Worm (Caenorhabditis elegans) whole organism, L4 larva: ENCODE results near the gene R11.3.
A peak's percentile ranks its signal among the peaks of the same experiment; 100 is the strongest.

Source experiments
- D1046.2 ChIP-seq: fragments of 200-800 bp; sonication (Bioruptor generic); IDR thresholded peaks from 2 replicates; pipeline ENCODE4 v1.3.6; 2022; ENCODE audit warnings: missing genetic modification characterization, missing compliant biosample characterization
- F10B5.3 ChIP-seq: sonication (generic microtip); optimal IDR thresholded peaks from 2 replicates; lab custom pipeline; 2016; ENCODE audit warnings: mild to moderate bottlenecking, missing genetic modification characterization, missing compliant biosample characterization
- F26F4.8 ChIP-seq: fragments of 200-800 bp; sonication (Bioruptor generic); conservative IDR thresholded peaks from 2 replicates; pipeline ENCODE4 v1.3.6; 2022; ENCODE audit warnings: missing genetic modification characterization, missing compliant biosample characterization
- F44E2.7 ChIP-seq: fragments of 200-800 bp; sonication (Bioruptor generic); IDR thresholded peaks from 2 replicates; pipeline ENCODE4 v2.1.2; 2022; ENCODE audit warnings: missing genetic modification characterization, missing compliant biosample characterization
- R02D3.7 ChIP-seq: fragments of 150-350 bp; sonication (generic microtip); optimal IDR thresholded peaks from 3 replicates; lab custom pipeline; 2014; ENCODE audit warnings: missing biosample characterization, missing genetic modification characterization
- T26A8.4 ChIP-seq: fragments of 200-800 bp; sonication (Bioruptor generic); IDR thresholded peaks from 2 replicates; pipeline ENCODE4 v1.3.6; 2022; ENCODE audit warnings: missing genetic modification characterization, missing compliant biosample characterization
- Y48G9A.11 ChIP-seq: fragments of 200-800 bp; sonication (Bioruptor generic); IDR thresholded peaks from 2 replicates; pipeline ENCODE4 v1.3.6; 2022; ENCODE audit warnings: missing genetic modification reagents, missing genetic modification characterization, missing compliant biosample characterization
- Y75B8A.6 ChIP-seq: fragments of 200-800 bp; sonication (Bioruptor generic); IDR thresholded peaks from 2 replicates; pipeline ENCODE4 v1.3.6; 2022; ENCODE audit warnings: missing genetic modification reagents, missing genetic modification characterization, missing compliant biosample characterization
- ZK337.2 ChIP-seq: fragments of 200-800 bp; sonication (Bioruptor generic); IDR thresholded peaks from 2 replicates; pipeline ENCODE4 v1.3.6; 2022; ENCODE audit warnings: missing genetic modification reagents, missing genetic modification characterization, missing compliant biosample characterization
- ceh-20 ChIP-seq: fragments of 200-800 bp; sonication (Bioruptor generic); IDR thresholded peaks from 2 replicates; pipeline ENCODE4 v1.3.6; 2022; ENCODE audit warnings: missing genetic modification reagents, missing genetic modification characterization, missing compliant biosample characterization
- ceh-28 ChIP-seq: fragments of 150-350 bp; optimal IDR thresholded peaks from 2 replicates; lab custom pipeline; 2014; ENCODE audit warnings: missing biosample characterization, missing genetic modification reagents, missing genetic modification characterization
- ceh-62 ChIP-seq: sonication (generic microtip); optimal IDR thresholded peaks from 2 replicates; lab custom pipeline; 2017; ENCODE audit warnings: missing biosample characterization, missing genetic modification characterization
- ces-1 ChIP-seq: fragments of 150-350 bp; sonication (generic microtip); optimal IDR thresholded peaks from 4 replicates; lab custom pipeline; 2014; ENCODE audit warnings: missing biosample characterization, missing genetic modification reagents, missing genetic modification characterization
- daf-12 ChIP-seq: fragments of 150-350 bp; optimal IDR thresholded peaks from 2 replicates; lab custom pipeline; 2014; ENCODE audit warnings: missing biosample characterization, missing genetic modification reagents, missing genetic modification characterization
- daf-16 ChIP-seq, 3 experiments: sonication (generic microtip); optimal IDR thresholded peaks; 2 replicates each; lab custom pipeline; 2016 to 2017; ENCODE audit warnings: missing genetic modification characterization in 3 of 3, missing genetic modification reagents in 3 of 3, mild to moderate bottlenecking in 2 of 3, missing compliant biosample characterization in 2 of 3, missing biosample characterization in 1 of 3, moderate library complexity in 1 of 3
- dmd-8 ChIP-seq: fragments of 200-800 bp; sonication (Bioruptor generic); IDR thresholded peaks from 2 replicates; pipeline ENCODE4 v1.3.6; 2022; ENCODE audit warnings: missing genetic modification characterization, missing compliant biosample characterization
- dpl-1 ChIP-seq: fragments of 150-350 bp; optimal IDR thresholded peaks from 2 replicates; lab custom pipeline; 2014; ENCODE audit warnings: missing biosample characterization, missing genetic modification reagents, missing genetic modification characterization
- egl-27 ChIP-seq: sonication (generic microtip); optimal IDR thresholded peaks from 3 replicates; lab custom pipeline; 2017; ENCODE audit warnings: missing biosample characterization, missing genetic modification reagents, missing genetic modification characterization
- egl-43 ChIP-seq: fragments of 200-800 bp; sonication (Bioruptor generic); IDR thresholded peaks from 2 replicates; pipeline ENCODE4 v1.3.6; 2022; ENCODE audit warnings: missing genetic modification reagents, missing genetic modification characterization, missing compliant biosample characterization
- fkh-10 ChIP-seq: fragments of 150-350 bp; optimal IDR thresholded peaks from 2 replicates; lab custom pipeline; 2014; ENCODE audit warnings: missing biosample characterization, missing genetic modification reagents, missing genetic modification characterization
- hlh-30 ChIP-seq: sonication (generic microtip); optimal IDR thresholded peaks from 2 replicates; lab custom pipeline; 2017; ENCODE audit warnings: antibody characterized with exemption, mild to moderate bottlenecking, missing genetic modification characterization, missing compliant biosample characterization; ENCODE audit not compliant: insufficient read depth
- hmg-1.1 ChIP-seq: fragments of 200-800 bp; sonication (Bioruptor generic); IDR thresholded peaks from 2 replicates; pipeline ENCODE4 v1.3.6; 2022; ENCODE audit warnings: missing genetic modification reagents, missing genetic modification characterization, missing compliant biosample characterization
- jun-1 ChIP-seq: fragments of 150-350 bp; optimal IDR thresholded peaks from 2 replicates; lab custom pipeline; 2014; ENCODE audit warnings: missing biosample characterization, missing genetic modification reagents, missing genetic modification characterization
- lim-7 ChIP-seq: fragments of 200-800 bp; sonication (Bioruptor generic); IDR thresholded peaks from 2 replicates; pipeline ENCODE4 v1.3.6; 2022; ENCODE audit warnings: missing genetic modification characterization, missing compliant biosample characterization
- lin-38 ChIP-seq: fragments of 200-800 bp; sonication (Bioruptor generic); IDR thresholded peaks from 2 replicates; pipeline ENCODE4 v1.3.6; 2022; ENCODE audit warnings: missing genetic modification reagents, missing genetic modification characterization, missing compliant biosample characterization
- lir-3 ChIP-seq: sonication (generic microtip); optimal IDR thresholded peaks from 2 replicates; lab custom pipeline; 2016; ENCODE audit warnings: mild to moderate bottlenecking, missing genetic modification characterization, missing compliant biosample characterization
- madf-9 ChIP-seq: fragments of 200-800 bp; sonication (Bioruptor generic); conservative IDR thresholded peaks from 2 replicates; pipeline ENCODE4 v1.3.6; 2022; ENCODE audit warnings: missing genetic modification reagents, missing genetic modification characterization, missing compliant biosample characterization
- mdl-1 ChIP-seq, 2 experiments: fragments of 150-350 bp in 1 of 2; sonication (generic microtip) in 1 of 2; optimal IDR thresholded peaks; 2 replicates each; lab custom pipeline; 2014 to 2017; ENCODE audit warnings: missing biosample characterization in 2 of 2, missing genetic modification characterization in 2 of 2
- mdt-29 ChIP-seq: fragments of 200-800 bp; sonication (Bioruptor generic); IDR thresholded peaks from 2 replicates; pipeline ENCODE4 v1.3.6; 2022; ENCODE audit warnings: missing genetic modification reagents, missing genetic modification characterization, missing compliant biosample characterization
- mes-2 ChIP-seq: sonication (generic microtip); optimal IDR thresholded peaks from 2 replicates; lab custom pipeline; 2016; ENCODE audit warnings: missing genotype, mild to moderate bottlenecking, missing genetic modification characterization, missing compliant biosample characterization; ENCODE audit not compliant: poor library complexity, severe bottlenecking
- mxl-2 ChIP-seq: fragments of 200-800 bp; sonication (Bioruptor generic); conservative IDR thresholded peaks from 2 replicates; pipeline ENCODE4 v1.3.6; 2022; ENCODE audit warnings: missing genetic modification reagents, missing genetic modification characterization, missing compliant biosample characterization
- nhr-102 ChIP-seq: sonication (generic microtip); optimal IDR thresholded peaks from 2 replicates; lab custom pipeline; 2016; ENCODE audit warnings: mild to moderate bottlenecking, missing genetic modification characterization, moderate library complexity, missing compliant biosample characterization
- nhr-11 ChIP-seq: fragments of 150-350 bp; optimal IDR thresholded peaks from 2 replicates; lab custom pipeline; 2014; ENCODE audit warnings: missing biosample characterization, missing genetic modification characterization
- nhr-237 ChIP-seq: sonication (generic microtip); optimal IDR thresholded peaks from 2 replicates; lab custom pipeline; 2017; ENCODE audit warnings: missing biosample characterization, missing genetic modification characterization
- nhr-42 ChIP-seq: fragments of 200-800 bp; sonication (Bioruptor generic); IDR thresholded peaks from 2 replicates; pipeline ENCODE4 v1.3.6; 2022; ENCODE audit warnings: missing genetic modification characterization, missing compliant biosample characterization
- nhr-48 ChIP-seq: sonication (generic microtip); optimal IDR thresholded peaks from 2 replicates; lab custom pipeline; 2016; ENCODE audit warnings: mild to moderate bottlenecking, missing genetic modification characterization, missing compliant biosample characterization
- nhr-6 ChIP-seq: fragments of 150-350 bp; optimal IDR thresholded peaks from 2 replicates; lab custom pipeline; 2014; ENCODE audit warnings: missing biosample characterization, missing genetic modification characterization
- nhr-76 ChIP-seq: fragments of 150-350 bp; optimal IDR thresholded peaks from 2 replicates; lab custom pipeline; 2014; ENCODE audit warnings: missing biosample characterization, missing genetic modification characterization
- pha-4 ChIP-seq, 2 experiments: fragments of 150-350 bp in 1 of 2; fragments of 200-800 bp in 1 of 2; sonication (Bioruptor generic) in 1 of 2; IDR thresholded peaks in 1 of 2; optimal IDR thresholded peaks in 1 of 2; 2 replicates each; pipeline versions ENCODE4 v1.3.6 to Lab custom; 2014 to 2022; ENCODE audit warnings: missing genetic modification characterization in 2 of 2, missing genetic modification reagents in 2 of 2, missing biosample characterization in 1 of 2, missing compliant biosample characterization in 1 of 2
- php-3 ChIP-seq: fragments of 200-800 bp; sonication (Bioruptor generic); IDR thresholded peaks from 2 replicates; pipeline ENCODE4 v1.3.6; 2022; ENCODE audit warnings: missing genetic modification reagents, missing genetic modification characterization, missing compliant biosample characterization
- pqm-1 ChIP-seq: sonication (generic microtip); optimal IDR thresholded peaks from 2 replicates; lab custom pipeline; 2017; ENCODE audit warnings: missing biosample characterization, missing genetic modification characterization
- rbr-2 ChIP-seq: sonication (generic microtip); optimal IDR thresholded peaks from 2 replicates; lab custom pipeline; 2016; ENCODE audit warnings: missing genotype, missing genetic modification characterization, missing compliant biosample characterization
- set-16 ChIP-seq: fragments of 200-800 bp; sonication (Bioruptor generic); IDR thresholded peaks from 2 replicates; pipeline ENCODE4 v1.3.6; 2022; ENCODE audit warnings: missing genetic modification reagents, missing genetic modification characterization, missing compliant biosample characterization
- skn-1 ChIP-seq: fragments of 150-350 bp; optimal IDR thresholded peaks from 2 replicates; lab custom pipeline; 2014; ENCODE audit warnings: missing biosample characterization, missing genetic modification characterization
- snpc-1.2 ChIP-seq: fragments of 200-800 bp; sonication (Bioruptor generic); IDR thresholded peaks from 2 replicates; pipeline ENCODE4 v1.3.6; 2022; ENCODE audit warnings: missing genetic modification reagents, missing genetic modification characterization, missing compliant biosample characterization
- snpc-4 ChIP-seq: fragments of 150-350 bp; optimal IDR thresholded peaks from 2 replicates; lab custom pipeline; 2014; ENCODE audit warnings: missing biosample characterization, missing genetic modification characterization
- spr-3 ChIP-seq: fragments of 200-800 bp; sonication (Bioruptor generic); optimal IDR thresholded peaks from 2 replicates; lab custom pipeline; 2018; ENCODE audit warnings: mild to moderate bottlenecking, missing genetic modification characterization, missing compliant biosample characterization
- unc-62 ChIP-seq, 3 experiments: fragments of 150-350 bp in 1 of 3; sonication (generic microtip); optimal IDR thresholded peaks in 2 of 3; peaks in 1 of 3; 1 replicate in 1 of 3; 2 replicates in 2 of 3; lab custom pipeline; 2014 to 2017; ENCODE audit warnings: missing biosample characterization in 3 of 3, missing genetic modification characterization in 3 of 3, missing genetic modification reagents in 3 of 3, missing genotype in 1 of 3
- zfp-2 ChIP-seq: sonication (generic microtip); optimal IDR thresholded peaks from 2 replicates; lab custom pipeline; 2016; ENCODE audit warnings: mild to moderate bottlenecking, missing genetic modification characterization, missing compliant biosample characterization
- ztf-11 ChIP-seq: fragments of 150-350 bp; optimal IDR thresholded peaks from 2 replicates; lab custom pipeline; 2014; ENCODE audit warnings: missing biosample characterization, missing genetic modification characterization

Gene R11.3

DNA sequence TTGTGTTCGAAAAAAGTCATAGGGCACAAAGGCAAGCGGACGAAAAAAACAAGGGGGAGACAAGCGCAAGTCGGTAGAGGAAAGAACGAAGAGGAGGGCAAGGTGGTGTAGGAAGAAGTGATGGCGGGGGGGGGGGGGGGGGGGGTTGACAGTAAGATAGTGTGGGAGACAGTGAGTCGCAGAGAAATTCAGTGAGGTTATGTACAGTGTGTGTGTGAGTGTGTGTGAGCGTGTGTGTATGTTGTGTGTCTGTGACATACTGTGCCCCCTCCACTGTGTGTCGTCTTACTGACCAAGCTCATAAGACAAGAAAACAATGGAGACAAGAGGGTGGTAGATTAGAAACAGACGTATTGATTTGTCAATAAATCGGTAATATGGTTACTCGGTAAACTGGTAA, 48.9 kb downstream of the R11.3 start (continued):
- TF ChIP-seq daf-12 (tag; lab: Kevin White, UChicago) (no peak), ceh-20 (GFP tag; lab: Robert Waterston, UW) (no peak), egl-27 (tag; lab: Kevin White, UChicago) (no peak), F44E2.7 (GFP tag; lab: Robert Waterston, UW) (no peak), D1046.2 (no peak), ceh-28 (no peak), fkh-10 (GFP tag; lab: Kevin White, UChicago) (no peak), F10B5.3 (no peak), madf-9 (no peak), nhr-102 (tag; lab: Kevin White, UChicago) (no peak), daf-16 (GFP tag; optimal IDR thresholded peaks at IDR 0.05; lab: Kevin White, UChicago) (no peak), daf-16 (tag; optimal IDR thresholded peaks at IDR 0.05; lab: Kevin White, UChicago) (peak; percentile 66), mxl-2 (GFP tag; lab: Robert Waterston, UW) (no peak), T26A8.4 (GFP tag; lab: Robert Waterston, UW) (no peak), mdl-1 (tag; optimal IDR thresholded peaks at IDR 0.05; lab: Kevin White, UChicago) (peak in 1 of 2 experiments; percentile 38), Y75B8A.6 (no peak), ces-1 (GFP tag; lab: Kevin White, UChicago) (no peak), unc-62 (GFP tag; optimal IDR thresholded peaks at IDR 0.05 in 1 of 2; lab: Kevin White, UChicago) (peak in 1 of 2 experiments; percentile 82), unc-62 (tag; optimal IDR thresholded peaks at IDR 0.05; lab: Kevin White, UChicago) (no peak), snpc-1.2 (GFP tag; lab: Robert Waterston, UW) (no peak), spr-3 (peak; percentile 27), pqm-1 (tag; lab: Kevin White, UChicago) (peak; percentile 45), jun-1 (no peak), php-3 (GFP tag; lab: Robert Waterston, UW) (no peak), snpc-4 (tag; lab: Kevin White, UChicago) (no peak), mes-2 (tag; lab: Kevin White, UChicago) (peak; percentile 33), lir-3 (tag; lab: Kevin White, UChicago) (no peak), dmd-8 (no peak), ztf-11 (tag; lab: Kevin White, UChicago) (no peak), nhr-48 (tag; lab: Kevin White, UChicago) (no peak), nhr-42 (0 out of 2 replicates have a peak, but pooled peaks have one; percentile 40), Y48G9A.11 (GFP tag; lab: Robert Waterston, UW) (no peak), F26F4.8 (GFP tag; lab: Robert Waterston, UW) (no peak), hlh-30 (peak; percentile 59), R02D3.7 (tag; lab: Kevin White, UChicago) (no peak), mdt-29 (GFP tag; lab: Robert Waterston, UW) (no peak), nhr-76 (tag; lab: Kevin White, UChicago) (no peak), hmg-1.1 (GFP tag; lab: Robert Waterston, UW) (peak; percentile 52; the same call in 1 of the 2 replicates), zfp-2 (no peak), nhr-6 (tag; lab: Kevin White, UChicago) (peak; percentile 83), lin-38 (GFP tag; lab: Robert Waterston, UW) (no peak), ceh-62 (no peak), skn-1 (tag; lab: Kevin White, UChicago) (no peak), set-16 (peak; percentile 67), ZK337.2 (GFP tag; lab: Robert Waterston, UW) (no peak), rbr-2 (no peak), pha-4 (GFP tag; IDR thresholded peaks at IDR 0.05; lab: Robert Waterston, UW) (peak; percentile 78), pha-4 (tag; optimal IDR thresholded peaks at IDR 0.05; lab: Kevin White, UChicago) (peak; percentile 76), lim-7 (GFP tag; lab: Robert Waterston, UW) (no peak), dpl-1 (GFP tag; lab: Kevin White, UChicago) (no peak), egl-43 (GFP tag; lab: Robert Waterston, UW) (no peak), nhr-11 (tag; lab: Kevin White, UChicago) (no peak), nhr-237 (tag; lab: Kevin White, UChicago) (no peak)
